Worm (Caenorhabditis elegans) whole organism, late embryonic: Measurements from ENCODE around the gene mstr-2.

Source experiments
- ama-1 ChIP-seq: fragments of 150-350 bp; optimal IDR thresholded peaks from 2 replicates; lab custom pipeline; 2014
- dmd-4 ChIP-seq: sonication (generic microtip); optimal IDR thresholded peaks from 2 replicates; lab custom pipeline; 2016; ENCODE audit warnings: borderline replicate concordance, missing genetic modification characterization, missing compliant biosample characterization
- eyg-1 ChIP-seq: sonication (generic microtip); optimal IDR thresholded peaks from 2 replicates; lab custom pipeline; 2016; ENCODE audit warnings: missing genotype, missing genetic modification characterization, missing compliant biosample characterization
- nhr-11 ChIP-seq: fragments of 150-350 bp; optimal IDR thresholded peaks from 2 replicates; lab custom pipeline; 2014; ENCODE audit warnings: missing biosample characterization, missing genetic modification characterization
- pat-9 ChIP-seq: fragments of 200-800 bp; sonication (Bioruptor generic); optimal IDR thresholded peaks from 2 replicates; lab custom pipeline; 2018; ENCODE audit warnings: mild to moderate bottlenecking, missing genetic modification characterization, moderate library complexity, missing compliant biosample characterization
- unc-86 ChIP-seq: sonication (generic microtip); optimal IDR thresholded peaks from 2 replicates; lab custom pipeline; 2016; ENCODE audit warnings: missing genetic modification characterization, missing compliant biosample characterization
- zip-5 ChIP-seq: sonication (generic microtip); optimal IDR thresholded peaks from 2 replicates; lab custom pipeline; 2016; ENCODE audit warnings: missing genetic modification characterization, missing compliant biosample characterization

ce11 chrIII:4519410-4519809 is 50.5 kb downstream of the mstr-2 start:
- TF ChIP-seq dmd-4 (tag; lab: Kevin White, UChicago) = no peak
- no peak for TF ChIP-seq zip-5 (tag; lab: Kevin White, UChicago)
- no peak for TF ChIP-seq unc-86
- no peak for TF ChIP-seq nhr-11 (tag; lab: Kevin White, UChicago)
- no peak for TF ChIP-seq ama-1
- no peak for TF ChIP-seq pat-9 (tag; lab: Kevin White, UChicago)
- no peak for TF ChIP-seq eyg-1 (tag; lab: Kevin White, UChicago)
